Fruit fly (Drosophila melanogaster): Measurements from ENCODE around the gene CG7878.

CG7878 gene

dm6 chr3R:8139854-8140402 is 17.4 kb downstream of the CG7878 start:
- TF ChIP-seq CG8478 (optimal IDR thresholded peaks at IDR 0.05) (no peak), CTCF (optimal IDR thresholded peaks at IDR 0.05) (no peak)

DNA sequence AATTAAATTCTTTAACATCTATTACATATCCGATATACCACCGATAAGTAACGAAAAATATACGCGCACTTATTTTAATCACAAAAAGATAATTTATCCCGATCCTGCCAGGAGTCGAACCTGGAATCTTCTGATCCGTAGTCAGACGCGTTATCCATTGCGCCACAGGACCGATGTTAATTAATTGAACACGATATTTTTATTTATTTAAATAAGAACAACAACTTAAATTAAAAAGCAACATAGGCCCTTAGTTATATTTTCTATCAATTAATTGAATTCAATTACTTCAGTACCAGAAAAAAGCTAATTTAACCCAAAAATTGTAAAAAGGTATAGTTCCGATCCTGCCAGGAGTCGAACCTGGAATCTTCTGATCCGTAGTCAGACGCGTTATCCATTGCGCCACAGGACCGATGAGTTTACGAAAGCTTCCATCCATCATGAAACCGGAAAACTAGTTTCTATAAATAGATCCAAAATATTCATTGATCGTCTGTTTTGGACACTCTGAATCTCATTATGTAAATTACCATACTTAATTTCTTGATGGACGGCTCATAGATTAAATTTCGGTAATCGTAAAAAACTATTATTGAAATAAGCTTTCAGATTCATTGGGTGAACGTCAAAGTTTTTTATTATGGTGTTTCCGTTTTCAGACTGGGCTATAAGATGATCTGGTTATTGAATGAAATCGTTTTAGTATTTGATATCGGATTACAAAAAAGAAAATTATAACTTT is 18.3 kb downstream of the CG7878 start:
- TF ChIP-seq CG8478 (optimal IDR thresholded peaks at IDR 0.05) (no peak), CTCF (optimal IDR thresholded peaks at IDR 0.05) (no peak)

DNA sequence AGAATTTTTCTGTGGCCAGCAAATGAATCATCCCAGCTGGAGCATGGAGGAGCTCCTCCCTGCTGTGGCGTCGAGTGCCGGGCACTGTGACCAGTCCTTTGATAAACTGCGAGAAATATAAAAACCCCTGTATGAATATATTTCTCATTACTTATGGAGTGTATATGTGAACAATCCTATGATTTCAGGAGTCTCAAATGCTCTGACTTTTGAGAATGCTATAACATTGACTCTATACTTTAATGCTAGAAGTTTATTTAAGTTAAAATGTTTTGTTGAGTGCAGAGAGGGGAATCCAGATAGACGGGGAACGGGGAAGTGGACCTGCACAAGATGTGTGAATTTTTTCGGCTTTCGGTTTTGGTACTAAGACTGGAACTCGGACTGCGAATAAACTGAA is 19.6 kb downstream of the CG7878 start:
- no peak for TF ChIP-seq CG8478 (optimal IDR thresholded peaks at IDR 0.05)
- TF ChIP-seq CTCF (optimal IDR thresholded peaks at IDR 0.05) = no peak

DNA sequence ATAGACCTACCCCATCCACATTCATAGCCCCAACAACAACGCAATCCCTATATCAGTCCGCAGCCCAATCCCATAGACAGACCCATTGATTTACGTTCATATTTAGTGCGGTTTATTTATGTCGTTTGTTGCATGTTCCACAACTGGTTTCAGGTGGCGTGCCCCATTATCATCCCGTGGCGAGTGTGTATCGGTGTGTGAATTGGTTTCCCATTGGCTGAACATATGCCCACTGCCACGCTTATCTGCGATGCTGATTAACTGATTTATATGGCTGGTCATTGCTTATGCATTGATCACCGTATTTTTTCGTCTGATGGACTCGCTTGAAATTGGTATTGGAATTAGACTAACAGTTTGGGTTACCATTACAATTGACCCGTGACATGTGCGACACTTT is 23.2 kb downstream of the CG7878 start:
- TF ChIP-seq CTCF (optimal IDR thresholded peaks at IDR 0.05) = no peak
- no peak for TF ChIP-seq CG8478 (optimal IDR thresholded peaks at IDR 0.05)

DNA sequence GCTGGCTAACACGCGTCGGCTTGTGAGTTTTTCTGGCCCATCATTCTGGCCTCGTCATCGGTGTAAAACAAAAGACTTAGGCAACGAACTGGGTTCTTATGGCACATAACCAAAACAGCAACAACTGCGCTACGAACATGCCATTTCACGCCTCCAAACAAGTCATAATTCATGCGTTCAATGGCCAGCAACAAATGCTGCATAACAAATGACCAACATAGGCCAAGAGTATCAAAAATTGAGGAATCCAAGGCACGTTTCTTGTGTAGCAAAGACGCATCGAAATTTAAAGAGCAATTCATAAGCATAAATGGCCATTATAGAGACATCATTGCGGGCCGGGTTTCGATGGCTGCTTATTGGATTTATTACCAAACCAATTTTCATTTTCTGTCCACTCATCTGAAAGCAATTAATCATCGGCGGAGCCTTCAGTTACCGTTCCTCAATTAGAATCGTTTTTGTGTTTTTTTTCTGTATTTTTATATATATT is 24.4 kb downstream of the CG7878 start:
- TF ChIP-seq CTCF (optimal IDR thresholded peaks at IDR 0.05) = no peak
- TF ChIP-seq CG8478 (optimal IDR thresholded peaks at IDR 0.05) = no peak

dm6 chr3R:8149003-8149402 is 26.5 kb downstream of the CG7878 start:
- TF ChIP-seq CG8478 (optimal IDR thresholded peaks at IDR 0.05) (no peak), CTCF (optimal IDR thresholded peaks at IDR 0.05) (no peak)

- TF ChIP-seq CTCF (optimal IDR thresholded peaks at IDR 0.05) (no peak), CG8478 (optimal IDR thresholded peaks at IDR 0.05) (no peak)
These were observed 27.5 kb downstream of the CG7878 start for dm6 chr3R:8149995-8150394.

dm6 chr3R:8151163-8151562 is 28.6 kb downstream of the CG7878 start:
- no peak for TF ChIP-seq CG8478 (optimal IDR thresholded peaks at IDR 0.05)
- TF ChIP-seq CTCF (optimal IDR thresholded peaks at IDR 0.05) = no peak

DNA sequence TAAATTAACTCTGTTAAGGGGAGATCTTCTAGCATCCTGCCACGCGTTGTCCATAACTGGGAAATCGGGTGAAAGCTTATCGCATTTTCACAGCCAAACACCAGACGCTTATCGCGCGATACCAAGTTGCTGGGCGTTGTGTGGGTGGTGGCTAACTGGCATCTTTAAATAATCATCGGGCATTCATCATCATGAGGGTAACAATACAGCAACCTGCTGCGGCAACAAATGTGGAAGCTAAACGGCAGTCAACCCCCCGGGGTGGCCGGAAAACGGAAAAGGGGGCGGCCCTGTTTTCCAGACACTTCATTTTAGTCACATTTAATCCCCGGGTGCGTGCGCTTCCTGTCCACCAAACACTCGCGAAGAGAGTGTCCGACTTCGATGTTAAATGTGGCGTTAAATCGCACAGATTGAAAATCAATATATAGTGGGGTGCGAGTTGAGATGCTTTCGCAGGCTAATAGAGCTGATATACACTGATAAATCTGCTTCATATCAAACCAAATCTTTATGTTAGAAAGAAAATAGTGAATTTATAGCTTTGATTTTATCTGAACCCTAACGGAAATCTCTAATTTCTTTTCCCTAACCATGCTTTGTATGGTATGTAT is 30.2 kb downstream of the CG7878 start:
- TF ChIP-seq CG8478 (optimal IDR thresholded peaks at IDR 0.05) (no peak), CTCF (optimal IDR thresholded peaks at IDR 0.05) (no peak)

DNA sequence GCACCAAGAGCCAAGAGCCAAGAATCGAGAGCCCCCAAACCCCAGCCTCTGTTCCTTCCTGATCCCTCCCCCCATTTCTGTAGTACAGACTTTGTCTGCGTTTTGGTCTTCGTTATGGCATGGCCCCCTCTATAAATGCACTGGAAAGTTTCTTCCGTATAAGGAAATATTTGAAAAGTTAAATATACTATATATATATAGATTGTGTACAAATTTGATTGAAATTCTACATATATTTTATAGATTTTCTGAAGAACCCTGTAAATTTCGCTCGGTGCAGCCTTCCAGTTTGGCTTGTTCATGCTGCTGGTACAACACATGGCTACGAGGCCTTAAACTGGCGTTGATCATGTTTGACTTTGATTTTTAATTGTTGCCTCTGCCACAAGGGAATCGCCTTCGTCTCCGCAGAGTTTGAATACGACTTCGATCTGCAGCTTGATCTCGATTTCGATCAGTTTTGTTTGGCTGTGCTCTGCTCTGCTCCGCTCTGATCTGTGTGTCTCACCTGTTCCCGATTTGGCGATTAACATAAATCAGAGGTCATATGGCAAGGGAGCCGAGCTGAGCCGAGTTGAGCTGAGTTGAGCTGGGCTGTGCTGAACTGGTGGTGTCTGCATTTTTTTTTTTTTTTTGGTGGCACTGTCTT is 31.6 kb downstream of the CG7878 start:
- TF ChIP-seq CTCF (optimal IDR thresholded peaks at IDR 0.05) (no peak), CG8478 (optimal IDR thresholded peaks at IDR 0.05) (no peak)

DNA sequence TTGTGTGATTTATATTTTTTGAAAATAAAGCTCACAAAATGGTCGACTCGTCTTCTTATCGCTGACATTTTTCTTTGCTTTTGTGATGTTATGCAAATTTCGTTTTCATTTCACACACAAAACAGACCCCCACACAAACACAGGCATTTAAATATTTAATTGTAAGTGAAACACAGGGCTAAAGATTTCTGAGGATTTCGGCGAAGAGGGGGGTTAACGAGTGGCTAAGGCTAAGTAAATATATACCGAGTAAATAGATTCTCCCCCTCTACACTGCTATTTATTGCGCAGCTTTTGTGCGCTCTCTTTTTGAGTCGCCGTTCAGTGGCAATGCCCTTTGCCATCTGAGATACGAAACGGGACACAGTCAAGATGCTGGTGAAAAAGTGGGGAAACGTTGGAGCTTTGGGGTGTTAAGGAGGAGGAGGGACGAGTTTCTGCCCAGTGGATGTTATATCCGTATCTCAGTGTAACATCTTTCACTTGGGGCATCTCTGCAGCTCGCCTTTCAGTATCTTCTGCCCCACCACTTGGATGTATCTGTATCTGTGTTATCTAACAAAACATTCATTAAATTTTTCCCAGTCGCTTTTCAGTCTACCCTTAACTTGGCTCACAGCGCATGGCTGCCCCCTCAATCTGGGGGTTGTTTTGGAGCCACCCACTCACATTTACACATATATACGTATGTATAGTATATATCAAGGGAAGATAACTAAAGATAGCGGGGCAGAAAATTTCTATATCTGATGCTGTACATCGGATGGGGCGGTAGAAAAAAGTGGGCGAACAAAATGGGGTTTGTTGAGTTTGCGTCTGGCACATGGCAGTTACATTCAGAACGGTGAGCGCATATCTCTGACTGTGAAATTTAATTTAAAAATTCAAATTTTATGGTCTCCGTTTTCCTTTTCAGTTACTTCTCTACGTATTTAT is 33.5 kb downstream of the CG7878 start:
- TF ChIP-seq CTCF (optimal IDR thresholded peaks at IDR 0.05) (no peak), CG8478 (optimal IDR thresholded peaks at IDR 0.05) (no peak)

dm6 chr3R:8157247-8157646 is 34.7 kb downstream of the CG7878 start:
- TF ChIP-seq CTCF (optimal IDR thresholded peaks at IDR 0.05) = no peak
- no peak for TF ChIP-seq CG8478 (optimal IDR thresholded peaks at IDR 0.05)

DNA sequence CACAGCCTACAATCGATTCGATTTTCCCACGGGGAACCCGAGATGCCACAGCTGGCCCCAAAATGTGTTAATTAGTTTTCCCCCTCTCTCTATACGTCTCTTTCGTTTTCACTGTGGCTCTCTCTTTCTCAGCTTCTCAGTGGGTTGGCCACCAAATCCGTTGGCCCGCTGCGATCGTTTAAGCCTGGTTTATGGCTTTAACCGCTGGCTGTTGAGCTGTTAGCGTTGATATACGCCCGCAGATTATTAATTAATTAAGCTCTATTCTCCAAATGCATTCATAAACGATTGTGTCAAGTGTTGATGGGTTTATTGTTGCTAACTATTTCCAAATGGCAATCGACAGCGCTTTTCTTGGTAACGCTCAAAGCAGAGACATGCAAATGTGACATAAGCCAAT is 35.8 kb downstream of the CG7878 start:
- TF ChIP-seq CG8478 (optimal IDR thresholded peaks at IDR 0.05) (no peak), CTCF (optimal IDR thresholded peaks at IDR 0.05) (no peak)
